Fruit fly (Drosophila melanogaster): ENCODE measurements around the gene clumsy.
A peak's percentile ranks its signal among the peaks of the same experiment; 100 is the strongest.

DNA sequence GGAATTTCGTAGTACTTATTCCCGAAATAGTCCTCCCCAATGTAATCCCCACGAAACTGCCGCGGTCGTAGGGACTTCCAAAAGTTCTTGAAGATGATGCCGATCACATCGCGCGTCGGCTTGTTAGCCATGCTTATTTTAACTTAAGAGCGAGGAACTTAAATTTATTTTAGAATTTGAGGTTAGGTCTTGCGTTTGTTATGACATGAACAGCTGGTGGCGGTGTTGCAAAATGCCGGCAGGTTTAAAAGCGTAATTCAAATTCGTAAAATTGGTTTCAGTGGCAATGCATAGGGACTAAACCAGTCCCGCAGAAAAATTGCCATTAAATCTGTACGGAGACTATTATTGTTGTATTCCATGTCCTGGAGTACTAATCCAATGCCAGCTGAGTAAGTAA lies 39.9 kb upstream of the clumsy start:
- no peak for TF ChIP-seq Sox102F (GFP tag; optimal IDR thresholded peaks at IDR 0.05)
- no peak for TF ChIP-seq Lpt (GFP tag; optimal IDR thresholded peaks at IDR 0.05)
- TF ChIP-seq cyc (GFP tag; optimal IDR thresholded peaks at IDR 0.05), result peak; percentile 10
- TF ChIP-seq Met (GFP tag; optimal IDR thresholded peaks at IDR 0.05), result no peak
- no peak for TF ChIP-seq CG8319 (GFP tag; optimal IDR thresholded peaks at IDR 0.05)
- no peak for TF ChIP-seq spab (GFP tag; optimal IDR thresholded peaks at IDR 0.05)
- TF ChIP-seq CG11762 (GFP tag; optimal IDR thresholded peaks at IDR 0.05; ENCODE audit: insufficient read depth), result no peak
- TF ChIP-seq Smox (GFP tag; optimal IDR thresholded peaks at IDR 0.05), result no peak

Data from whole organism, prepupa.